Fruit fly (Drosophila melanogaster): ENCODE measurements around the gene CG4281.

The CG4281 gene

dm6 chrX:2073325-2073724, 8.4 kb upstream of the CG4281 start, which contains the start of gene CG4199 (continued):
- peak; percentile 24 for TF ChIP-seq YL-1 (GFP tag; optimal IDR thresholded peaks at IDR 0.05)
- TF ChIP-seq unc-4 (GFP tag; IDR thresholded peaks at IDR 0.05; ENCODE audit: partially characterized antibody): peak; percentile 35; the same call in 1 of the 2 replicates
- TF ChIP-seq luna (GFP tag; optimal IDR thresholded peaks at IDR 0.05): peak; percentile 15
- peak; percentile 49 for TF ChIP-seq BEAF-32 (GFP tag; optimal IDR thresholded peaks at IDR 0.05)
- TF ChIP-seq Ets65A (GFP tag): peak; percentile 72
- peak; percentile 46 for TF ChIP-seq Rfx (GFP tag; IDR thresholded peaks at IDR 0.05)
- no peak for TF ChIP-seq Doc2 (GFP tag; IDR thresholded peaks at IDR 0.05)
- peak; percentile 70 for TF ChIP-seq MESR4 (GFP tag; optimal IDR thresholded peaks at IDR 0.05)
- TF ChIP-seq NC2β (GFP tag; optimal IDR thresholded peaks at IDR 0.05): no peak
- peak; percentile 19; the same call in 1 of the 2 replicates for TF ChIP-seq onecut (GFP tag; IDR thresholded peaks at IDR 0.05)
- peak; percentile 41 for TF ChIP-seq trem (tag; optimal IDR thresholded peaks at IDR 0.05)
- peak; percentile 18 for TF ChIP-seq CG17829 (tag; optimal IDR thresholded peaks at IDR 0.05)
- peak; percentile 81; the same call in 2 of the 3 replicates for TF ChIP-seq z (GFP tag; IDR thresholded peaks at IDR 0.05)
- peak; percentile 48 for TF ChIP-seq CG14710 (tag; optimal IDR thresholded peaks at IDR 0.05)
- TF ChIP-seq lov (optimal IDR thresholded peaks at IDR 0.05): no peak
- 0 out of 3 replicates have a peak, but pooled peaks have one; percentile 12 for TF ChIP-seq lov (GFP tag; IDR thresholded peaks at IDR 0.05)
- peak; percentile 18; the same call in 1 of the 2 replicates for TF ChIP-seq NFAT (GFP tag; IDR thresholded peaks at IDR 0.05)
- peak; percentile 41 for TF ChIP-seq Ets97D (GFP tag; optimal IDR thresholded peaks at IDR 0.05)
- no peak for TF ChIP-seq bab2 (GFP tag; optimal IDR thresholded peaks at IDR 0.05)
- peak; percentile 29 for TF ChIP-seq sug (tag; optimal IDR thresholded peaks at IDR 0.05)
- TF ChIP-seq Med (GFP tag): peak; percentile 87
- TF ChIP-seq lab (GFP tag; optimal IDR thresholded peaks at IDR 0.05): peak; percentile 32
- peak; percentile 27 for TF ChIP-seq HmgD (GFP tag; optimal IDR thresholded peaks at IDR 0.05)
- 0 out of 3 replicates have a peak, but pooled peaks have one; percentile 11 for TF ChIP-seq gce (GFP tag; IDR thresholded peaks at IDR 0.05)
- TF ChIP-seq Lhr (GFP tag; optimal IDR thresholded peaks at IDR 0.05): peak; percentile 32
- peak; percentile 36; the same call in 1 of the 3 replicates for TF ChIP-seq CG6791 (GFP tag; IDR thresholded peaks at IDR 0.05; ENCODE audit: partially characterized antibody)
- peak; percentile 34; the same call in 1 of the 2 replicates for TF ChIP-seq slbo (GFP tag; IDR thresholded peaks at IDR 0.05)
- TF ChIP-seq Fer1 (GFP tag; optimal IDR thresholded peaks at IDR 0.05): peak; percentile 25
- peak; percentile 53; the same call in 1 of the 2 replicates for TF ChIP-seq CG13287 (GFP tag; IDR thresholded peaks at IDR 0.05; ENCODE audit: partially characterized antibody)
- peak; percentile 16 for TF ChIP-seq CG9727 (GFP tag; optimal IDR thresholded peaks at IDR 0.05)
- no peak for TF ChIP-seq Hey (tag; optimal IDR thresholded peaks at IDR 0.05)
- TF ChIP-seq grau (tag; optimal IDR thresholded peaks at IDR 0.05): peak; percentile 49
- peak; percentile 5 for TF ChIP-seq ems (GFP tag; optimal IDR thresholded peaks at IDR 0.05)
- TF ChIP-seq Bgb (GFP tag; IDR thresholded peaks at IDR 0.05; ENCODE audit: partially characterized antibody): peak; percentile 52
- 0 out of 3 replicates have a peak, but pooled peaks have one; percentile 22 for TF ChIP-seq Dbx (GFP tag; IDR thresholded peaks at IDR 0.05)
- peak; percentile 20; the same call in 1 of the 2 replicates for TF ChIP-seq sna (GFP tag; IDR thresholded peaks at IDR 0.05; ENCODE audit: partially characterized antibody)
- TF ChIP-seq dmrt99B (tag; optimal IDR thresholded peaks at IDR 0.05): no peak
- TF ChIP-seq CG34422 (GFP tag; IDR thresholded peaks at IDR 0.05): peak; percentile 47; the same call in 1 of the 3 replicates
- TF ChIP-seq chm (GFP tag; IDR thresholded peaks at IDR 0.05): 0 out of 2 replicates have a peak, but pooled peaks have one; percentile 24
- TF ChIP-seq CG2116 (GFP tag; optimal IDR thresholded peaks at IDR 0.05): peak; percentile 48
- no peak for TF ChIP-seq CG8944 (GFP tag; optimal IDR thresholded peaks at IDR 0.05)
- TF ChIP-seq cad (GFP tag; optimal IDR thresholded peaks at IDR 0.05): no peak
- no peak for TF ChIP-seq Hr51 (GFP tag; optimal IDR thresholded peaks at IDR 0.05)
- peak; percentile 27 for TF ChIP-seq nom (GFP tag; optimal IDR thresholded peaks at IDR 0.05)
- TF ChIP-seq kah (GFP tag; optimal IDR thresholded peaks at IDR 0.05): peak; percentile 90
- peak; percentile 3 for TF ChIP-seq dm (GFP tag; optimal IDR thresholded peaks at IDR 0.05)
- TF ChIP-seq CG3065 (GFP tag; optimal IDR thresholded peaks at IDR 0.05): no peak
- TF ChIP-seq CG17186 (GFP tag; optimal IDR thresholded peaks at IDR 0.05): peak; percentile 96
- TF ChIP-seq CG8290 (GFP tag; optimal IDR thresholded peaks at IDR 0.05): no peak
- TF ChIP-seq CG8290 (tag; optimal IDR thresholded peaks at IDR 0.05): peak in 1 of 2 experiments; percentile 80
